Worm (Caenorhabditis elegans): ENCODE data around the gene tbc-1.

DNA sequence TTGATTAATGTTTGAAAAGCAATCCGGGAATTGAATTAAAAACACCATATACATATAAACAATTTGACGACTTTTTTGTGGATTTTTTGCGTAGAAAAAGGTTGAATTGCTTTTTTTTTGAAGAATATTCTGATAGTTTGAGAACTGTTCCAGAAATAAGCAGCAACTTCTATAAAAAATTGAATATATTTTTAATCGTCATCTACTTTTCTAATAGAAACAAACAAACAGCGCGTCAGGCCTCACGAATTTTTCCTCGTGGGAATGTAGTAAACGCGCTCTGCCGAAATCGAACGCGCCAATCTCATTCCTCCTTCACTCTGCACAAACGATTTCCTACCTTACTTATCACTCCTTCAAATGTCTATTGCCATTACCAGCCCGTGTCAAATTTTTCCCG is 6.3 kb upstream of the tbc-1 start, which contains the start of gene rgs-11:
- TF ChIP-seq nhr-47 (tag; optimal IDR thresholded peaks at IDR 0.05) (no peak), mdl-1 (tag; optimal IDR thresholded peaks at IDR 0.05) (no peak), egl-27 (tag; optimal IDR thresholded peaks at IDR 0.05) (no peak), snpc-4 (tag; optimal IDR thresholded peaks at IDR 0.05) (no peak), elt-2 (tag; optimal IDR thresholded peaks at IDR 0.05) (no peak), ztf-11 (tag; optimal IDR thresholded peaks at IDR 0.05) (no peak), tlp-1 (tag; optimal IDR thresholded peaks at IDR 0.05) (no peak), lin-13 (GFP tag; optimal IDR thresholded peaks at IDR 0.05) (no peak), unc-30 (tag; optimal IDR thresholded peaks at IDR 0.05) (no peak), lsy-2 (tag; optimal IDR thresholded peaks at IDR 0.05) (no peak), nhr-237 (tag; optimal IDR thresholded peaks at IDR 0.05) (no peak)
